2 fruit fly cellular contexts compared by ENCODE assay signal in the genomic region with DNA sequence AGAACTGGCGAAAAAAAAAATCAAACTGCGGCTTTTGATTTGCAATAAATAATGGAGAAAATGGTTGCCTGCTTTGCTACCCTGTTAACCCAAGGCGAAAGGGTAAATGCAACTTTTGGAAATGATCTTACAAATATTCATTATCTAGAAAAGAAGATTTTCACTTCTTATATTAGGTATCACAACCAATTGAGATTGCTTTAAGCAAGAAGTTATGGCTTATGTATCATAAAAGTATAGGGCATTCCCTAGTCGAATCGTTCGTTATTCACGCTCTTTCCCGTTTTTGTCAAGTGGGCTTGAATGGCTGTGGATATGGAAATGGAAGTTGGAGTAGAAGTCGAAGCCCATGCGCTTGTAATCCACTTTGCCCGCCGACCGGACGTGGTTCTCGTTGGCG.
TF ChIP-seq lines count a peak whose summit lies in the region.

No protein-coding gene starts in this region.

TF ChIP-seq in whole organism, embryonic, 481 proteins besides CTCF, POLR2A, EP300 and RAD21 (continued from another document):
- TF ChIP-seq D19A (tag; optimal IDR thresholded peaks at IDR 0.05; lab: Kevin White, UChicago) (peak; percentile 19), CG17829 (tag; optimal IDR thresholded peaks at IDR 0.05; lab: Kevin White, UChicago) (peak; percentile 9), Tbp (GFP tag; optimal IDR thresholded peaks at IDR 0.05; lab: Kevin White, UChicago) (no peak), CG18262 (tag; optimal IDR thresholded peaks at IDR 0.05; lab: Kevin White, UChicago) (peak; percentile 26), phol (tag; optimal IDR thresholded peaks at IDR 0.05; lab: Kevin White, UChicago) (peak; percentile 32), Xrp1 (GFP tag; IDR thresholded peaks at IDR 0.05; lab: Robert Waterston, UW) (peak; percentile 22; the same call in 1 of the 2 replicates), CG11695 (GFP tag; IDR thresholded peaks at IDR 0.05; lab: Robert Waterston, UW) (0 out of 3 replicates have a peak, but pooled peaks have one; percentile 32), NfI (GFP tag; optimal IDR thresholded peaks at IDR 0.05; lab: Kevin White, UChicago) (no peak), ase (GFP tag; IDR thresholded peaks at IDR 0.05; lab: Robert Waterston, UW) (no peak), bsh (GFP tag; optimal IDR thresholded peaks at IDR 0.05; lab: Kevin White, UChicago) (peak; percentile 26 to 44), CG6689 (GFP tag; IDR thresholded peaks at IDR 0.05; lab: Robert Waterston, UW) (0 out of 2 replicates have a peak, but pooled peaks have one; percentile 29), CG17568 (GFP tag; optimal IDR thresholded peaks at IDR 0.05; lab: Kevin White, UChicago) (no peak), scrt (GFP tag; optimal IDR thresholded peaks at IDR 0.05; lab: Kevin White, UChicago) (no peak), so (GFP tag; IDR thresholded peaks at IDR 0.05; lab: Robert Waterston, UW) (no peak), row (GFP tag; IDR thresholded peaks at IDR 0.05; lab: Robert Waterston, UW) (peak; percentile 37; the same call in 1 of the 3 replicates), Sox102F (GFP tag; optimal IDR thresholded peaks at IDR 0.05; lab: Kevin White, UChicago) (peak; percentile 25), BtbVII (GFP tag; optimal IDR thresholded peaks at IDR 0.05; lab: Kevin White, UChicago) (no peak), esg (GFP tag; conservative IDR thresholded peaks at IDR 0.05; lab: Robert Waterston, UW) (no peak), Hr51 (GFP tag; optimal IDR thresholded peaks at IDR 0.05; lab: Kevin White, UChicago) (peak in 1 of 2 experiments; percentile 3), CG17361 (GFP tag; IDR thresholded peaks at IDR 0.05; lab: Robert Waterston, UW) (0 out of 3 replicates have a peak, but pooled peaks have one; percentile 13), CG13123 (GFP tag; optimal IDR thresholded peaks at IDR 0.05; lab: Kevin White, UChicago) (no peak), Med (GFP tag; lab: Kevin White, UChicago) (peak; percentile 9), prd (optimal IDR thresholded peaks at IDR 0.05; lab: Kevin White, UChicago) (no peak), prd (GFP tag; IDR thresholded peaks at IDR 0.05; lab: Robert Waterston, UW) (peak; percentile 56; the same call in 2 of the 3 replicates), CG7928 (GFP tag; optimal IDR thresholded peaks at IDR 0.05; lab: Kevin White, UChicago) (no peak), Ada2b (GFP tag; IDR thresholded peaks at IDR 0.05; lab: Robert Waterston, UW) (peak; percentile 49; the same call in 1 of the 2 replicates), D19B (GFP tag; optimal IDR thresholded peaks at IDR 0.05; lab: Kevin White, UChicago) (peak; percentile 18), CG14710 (tag; optimal IDR thresholded peaks at IDR 0.05; lab: Kevin White, UChicago) (peak; percentile 6), abd-A (tag; optimal IDR thresholded peaks at IDR 0.05; lab: Kevin White, UChicago) (no peak), ems (GFP tag; optimal IDR thresholded peaks at IDR 0.05; lab: Kevin White, UChicago) (no peak), sens (GFP tag; lab: Kevin White, UChicago) (peak; percentile 60), ara (GFP tag; IDR thresholded peaks at IDR 0.05; lab: Robert Waterston, UW) (0 out of 2 replicates have a peak, but pooled peaks have one; percentile 6), Blimp-1 (GFP tag; optimal IDR thresholded peaks at IDR 0.05; lab: Kevin White, UChicago) (peak; percentile 44), Optix (GFP tag; IDR thresholded peaks at IDR 0.05; lab: Robert Waterston, UW) (no peak)
TF ChIP-seq in whole organism, embryonic: peak in this region for 35.

TF ChIP-seq in whole organism, prepupa, 60 proteins besides CTCF, POLR2A, EP300 and RAD21 (continued from another document):
- TF ChIP-seq net (GFP tag; optimal IDR thresholded peaks at IDR 0.05; lab: Kevin White, UChicago), result peak; percentile 51
- TF ChIP-seq fd59A (GFP tag; optimal IDR thresholded peaks at IDR 0.05; lab: Kevin White, UChicago), result peak; percentile 46
- no peak for TF ChIP-seq CG6854 (GFP tag; optimal IDR thresholded peaks at IDR 0.05; lab: Kevin White, UChicago)
- TF ChIP-seq topi (GFP tag; optimal IDR thresholded peaks at IDR 0.05; lab: Kevin White, UChicago), result peak; percentile 65
- peak; percentile 19 to 36 for TF ChIP-seq salr (GFP tag; optimal IDR thresholded peaks at IDR 0.05; lab: Kevin White, UChicago)
- peak; percentile 48 for TF ChIP-seq CG8319 (GFP tag; optimal IDR thresholded peaks at IDR 0.05; lab: Kevin White, UChicago)
- TF ChIP-seq CG32006 (GFP tag; optimal IDR thresholded peaks at IDR 0.05; lab: Kevin White, UChicago), result peak; percentile 69
- TF ChIP-seq CG1621 (tag; optimal IDR thresholded peaks at IDR 0.05; lab: Kevin White, UChicago), result peak; percentile 46
- peak; percentile 81 for TF ChIP-seq CG3919 (GFP tag; optimal IDR thresholded peaks at IDR 0.05; lab: Kevin White, UChicago)
- peak; percentile 56 for TF ChIP-seq achi (GFP tag; optimal IDR thresholded peaks at IDR 0.05; lab: Kevin White, UChicago)
- TF ChIP-seq Gug (GFP tag; IDR thresholded peaks at IDR 0.05; lab: Robert Waterston, UW), result peak; percentile 58
- peak; percentile 84 for TF ChIP-seq CG10669 (GFP tag; optimal IDR thresholded peaks at IDR 0.05; lab: Kevin White, UChicago)
- peak; percentile 66 for TF ChIP-seq Lpt (GFP tag; optimal IDR thresholded peaks at IDR 0.05; lab: Kevin White, UChicago)
- peak; percentile 53 for TF ChIP-seq Sox14 (GFP tag; optimal IDR thresholded peaks at IDR 0.05; lab: Kevin White, UChicago)
- peak; percentile 42 for TF ChIP-seq esn (GFP tag; optimal IDR thresholded peaks at IDR 0.05; lab: Kevin White, UChicago)
- TF ChIP-seq CG15336 (GFP tag; IDR thresholded peaks at IDR 0.05; lab: Robert Waterston, UW), result peak; percentile 70
- TF ChIP-seq ss (GFP tag; optimal IDR thresholded peaks at IDR 0.05; lab: Kevin White, UChicago), result no peak
- TF ChIP-seq Eip75B (GFP tag; optimal IDR thresholded peaks at IDR 0.05; lab: Kevin White, UChicago), result peak; percentile 51
- peak; percentile 58 for TF ChIP-seq spab (GFP tag; optimal IDR thresholded peaks at IDR 0.05; lab: Kevin White, UChicago)
- peak; percentile 55 for TF ChIP-seq CG11902 (GFP tag; optimal IDR thresholded peaks at IDR 0.05; lab: Kevin White, UChicago)
- TF ChIP-seq vri (GFP tag; optimal IDR thresholded peaks at IDR 0.05; lab: Kevin White, UChicago), result no peak
- TF ChIP-seq fkh (GFP tag; optimal IDR thresholded peaks at IDR 0.05; lab: Kevin White, UChicago), result no peak
- peak; percentile 65; the same call in 2 of the 3 replicates for TF ChIP-seq CG8119 (GFP tag; IDR thresholded peaks at IDR 0.05; lab: Robert Waterston, UW)
- peak; percentile 49 for TF ChIP-seq CG6276 (GFP tag; optimal IDR thresholded peaks at IDR 0.05; lab: Kevin White, UChicago)
- peak; percentile 29 for TF ChIP-seq CG34406 (GFP tag; optimal IDR thresholded peaks at IDR 0.05; lab: Kevin White, UChicago)
- peak; percentile 72 for TF ChIP-seq CG3032 (tag; optimal IDR thresholded peaks at IDR 0.05; lab: Kevin White, UChicago)
- peak; percentile 44 for TF ChIP-seq Hr39 (GFP tag; optimal IDR thresholded peaks at IDR 0.05; lab: Kevin White, UChicago)
- TF ChIP-seq Met (GFP tag; optimal IDR thresholded peaks at IDR 0.05; lab: Kevin White, UChicago), result peak; percentile 54
- TF ChIP-seq svp (GFP tag; lab: Kevin White, UChicago), result no peak
- peak; percentile 15 for TF ChIP-seq lz (GFP tag; optimal IDR thresholded peaks at IDR 0.05; lab: Kevin White, UChicago)
- TF ChIP-seq pdm3 (GFP tag; optimal IDR thresholded peaks at IDR 0.05; lab: Kevin White, UChicago), result peak; percentile 54
- TF ChIP-seq Sox15 (GFP tag; optimal IDR thresholded peaks at IDR 0.05; lab: Kevin White, UChicago), result no peak
- peak; percentile 62 for TF ChIP-seq OdsH (GFP tag; optimal IDR thresholded peaks at IDR 0.05; lab: Kevin White, UChicago)
- TF ChIP-seq acj6 (GFP tag; optimal IDR thresholded peaks at IDR 0.05; lab: Kevin White, UChicago), result peak; percentile 57
- TF ChIP-seq dac (GFP tag; optimal IDR thresholded peaks at IDR 0.05; lab: Kevin White, UChicago), result no peak
- no peak for TF ChIP-seq Hr38 (GFP tag; optimal IDR thresholded peaks at IDR 0.05; lab: Kevin White, UChicago)
- TF ChIP-seq Hr4 (GFP tag; optimal IDR thresholded peaks at IDR 0.05; lab: Kevin White, UChicago), result peak; percentile 41
- TF ChIP-seq Sox102F (GFP tag; optimal IDR thresholded peaks at IDR 0.05; lab: Kevin White, UChicago), result peak; percentile 10
- TF ChIP-seq dsx (GFP tag; optimal IDR thresholded peaks at IDR 0.05; lab: Kevin White, UChicago; ENCODE audit: poor library complexity, severe bottlenecking), result no peak
